Fruit fly (Drosophila melanogaster): ENCODE measurements around the gene comt.
A peak's percentile ranks its signal among the peaks of the same experiment; 100 is the strongest.

dm6 chrX:13310764-13311163 lies 51.9 kb downstream of the comt start:
- TF ChIP-seq lola (GFP tag; optimal IDR thresholded peaks at IDR 0.05) (no peak), CG18262 (tag; optimal IDR thresholded peaks at IDR 0.05) (no peak), CG8924 (tag; optimal IDR thresholded peaks at IDR 0.05) (no peak), Rx (GFP tag; IDR thresholded peaks at IDR 0.05) (no peak), CG2712 (tag; optimal IDR thresholded peaks at IDR 0.05) (no peak), Hr51 (GFP tag; optimal IDR thresholded peaks at IDR 0.05) (no peak), CG16779 (GFP tag; IDR thresholded peaks at IDR 0.05) (no peak), CG8478 (optimal IDR thresholded peaks at IDR 0.05) (no peak), CG4707 (GFP tag; optimal IDR thresholded peaks at IDR 0.05) (no peak), Blimp-1 (GFP tag; optimal IDR thresholded peaks at IDR 0.05) (no peak), ken (GFP tag; IDR thresholded peaks at IDR 0.05) (no peak), gro (GFP tag; optimal IDR thresholded peaks at IDR 0.05) (peak; percentile 19), Doc3 (GFP tag; IDR thresholded peaks at IDR 0.05; ENCODE audit: partially characterized antibody) (no peak)
